Fruit fly (Drosophila melanogaster) whole organism, embryonic: ENCODE results near the gene CG10602.
A peak's percentile ranks its signal among the peaks of the same experiment; 100 is the strongest.

Source experiments
- Atf6 ChIP-seq: fragments of 200-800 bp; sonication (Bioruptor generic); IDR thresholded peaks from 2 replicates; pipeline ENCODE4 v1.3.6; 2022; ENCODE audit warnings: missing biosample characterization, missing genetic modification characterization
- Awh ChIP-seq: fragments of 200-800 bp; sonication (Bioruptor generic); IDR thresholded peaks from 2 replicates; pipeline ENCODE4, ENCODE4 v1.3.6; 2022; ENCODE audit warnings: missing biosample characterization, missing genetic modification characterization
- CG10431 ChIP-seq: fragments of 200-800 bp; sonication (Bioruptor generic); optimal IDR thresholded peaks from 3 replicates; lab custom pipeline; 2018; ENCODE audit warnings: missing biosample characterization, mild to moderate bottlenecking, missing genetic modification characterization
- CG11695 ChIP-seq: fragments of 200-800 bp; sonication (Bioruptor generic); IDR thresholded peaks from 3 replicates; pipeline ENCODE4 v1.3.6; 2022; ENCODE audit warnings: missing biosample characterization, missing genetic modification characterization
- CG13296 ChIP-seq: fragments of 200-800 bp; sonication (Bioruptor generic); optimal IDR thresholded peaks from 3 replicates; lab custom pipeline; 2018; ENCODE audit warnings: missing biosample characterization, mild to moderate bottlenecking, missing genetic modification characterization
- CG13775 ChIP-seq: fragments of 200-800 bp; sonication (Bioruptor generic); optimal IDR thresholded peaks from 3 replicates; lab custom pipeline; 2017; ENCODE audit warnings: missing biosample characterization, mild to moderate bottlenecking, missing genetic modification characterization
- CG14667 ChIP-seq: fragments of 200-800 bp; sonication (Bioruptor generic); IDR thresholded peaks from 2 replicates; pipeline ENCODE4 v1.3.6; 2022; ENCODE audit warnings: missing biosample characterization, missing genetic modification characterization
- CG17912 ChIP-seq: fragments of 200-800 bp; sonication (Bioruptor generic); optimal IDR thresholded peaks from 2 replicates; lab custom pipeline; 2018; ENCODE audit warnings: missing biosample characterization, mild to moderate bottlenecking, missing genetic modification characterization
- CG2875 ChIP-seq: fragments of 200-800 bp; sonication (Bioruptor generic); optimal IDR thresholded peaks from 2 replicates; lab custom pipeline; 2017; ENCODE audit warnings: missing biosample characterization, mild to moderate bottlenecking, missing genetic modification characterization, missing genetic modification reagents
- CG3065 ChIP-seq: fragments of 200-800 bp; sonication (Bioruptor generic); optimal IDR thresholded peaks from 2 replicates; lab custom pipeline; 2016; ENCODE audit warnings: missing biosample characterization, missing genetic modification characterization
- CG31365 ChIP-seq: fragments of 200-800 bp; sonication (Bioruptor generic); optimal IDR thresholded peaks from 2 replicates; lab custom pipeline; 2018; ENCODE audit warnings: missing biosample characterization, mild to moderate bottlenecking, missing genetic modification characterization
- CG4424 ChIP-seq: fragments of 200-800 bp; sonication (Bioruptor generic); optimal IDR thresholded peaks from 3 replicates; lab custom pipeline; 2016; ENCODE audit warnings: missing biosample characterization, missing genetic modification characterization
- CG4854 ChIP-seq: fragments of 200-800 bp; sonication (Bioruptor generic); optimal IDR thresholded peaks from 2 replicates; lab custom pipeline; 2016; ENCODE audit warnings: missing biosample characterization, missing genetic modification characterization, inconsistent platforms
- CG7556 ChIP-seq: fragments of 200-800 bp; sonication (Bioruptor generic); optimal IDR thresholded peaks from 2 replicates; lab custom pipeline; 2017; ENCODE audit warnings: missing biosample characterization, mild to moderate bottlenecking, missing genetic modification characterization
- CG7839 ChIP-seq: fragments of 200-800 bp; sonication (Bioruptor generic); optimal IDR thresholded peaks from 3 replicates; lab custom pipeline; 2018; ENCODE audit warnings: missing biosample characterization, mild to moderate bottlenecking, missing genetic modification characterization, moderate library complexity
- CG8924 ChIP-seq: fragments of 200-800 bp; optimal IDR thresholded peaks from 3 replicates; lab custom pipeline; 2019; ENCODE audit warnings: missing biosample characterization, mild to moderate bottlenecking, missing genetic modification characterization, moderate library complexity
- Camta ChIP-seq: fragments of 200-800 bp; sonication (Bioruptor generic); optimal IDR thresholded peaks from 2 replicates; lab custom pipeline; 2016; ENCODE audit warnings: missing biosample characterization, missing genetic modification characterization
- Chrac-16 ChIP-seq: fragments of 200-800 bp; sonication (Bioruptor generic); optimal IDR thresholded peaks from 3 replicates; lab custom pipeline; 2016; ENCODE audit warnings: missing biosample characterization, missing genetic modification characterization
- Drgx ChIP-seq: fragments of 200-800 bp; sonication (Bioruptor generic); IDR thresholded peaks from 2 replicates; pipeline ENCODE4 v1.3.6; 2022; ENCODE audit warnings: missing biosample characterization, missing genetic modification characterization
- E2f2 ChIP-seq: fragments of 200-800 bp; sonication (Bioruptor generic); IDR thresholded peaks from 2 replicates; pipeline ENCODE4 v1.3.6; 2022; ENCODE audit warnings: missing biosample characterization, missing genetic modification characterization
- HLHmδ ChIP-seq: fragments of 200-800 bp; sonication (Bioruptor generic); optimal IDR thresholded peaks from 2 replicates; lab custom pipeline; 2018; ENCODE audit warnings: missing biosample characterization, mild to moderate bottlenecking, missing genetic modification characterization, moderate library complexity
- HmgZ ChIP-seq: fragments of 200-800 bp; sonication (Bioruptor generic); optimal IDR thresholded peaks from 2 replicates; lab custom pipeline; 2018; ENCODE audit warnings: missing biosample characterization, mild to moderate bottlenecking, missing genetic modification characterization
- MBD-R2 ChIP-seq: fragments of 200-800 bp; sonication (Bioruptor generic); IDR thresholded peaks from 2 replicates; pipeline ENCODE4 v1.3.6; 2022; ENCODE audit warnings: missing biosample characterization, missing genetic modification characterization
- NC2α ChIP-seq: fragments of 200-800 bp; sonication (Bioruptor generic); optimal IDR thresholded peaks from 2 replicates; lab custom pipeline; 2016; ENCODE audit warnings: missing biosample characterization, missing genetic modification characterization
- Ravus ChIP-seq: fragments of 200-800 bp; sonication (Bioruptor generic); IDR thresholded peaks from 2 replicates; pipeline ENCODE4 v1.3.6; 2022; ENCODE audit warnings: missing biosample characterization, missing genetic modification characterization
- Sin3A ChIP-seq: fragments of >200 bp; optimal IDR thresholded peaks from 2 replicates; lab custom pipeline; 2018
- TFAM ChIP-seq: fragments of 200-800 bp; sonication (Bioruptor generic); optimal IDR thresholded peaks from 2 replicates; lab custom pipeline; 2017; ENCODE audit warnings: missing biosample characterization, missing genetic modification characterization, inconsistent platforms
- Usf ChIP-seq: fragments of 200-800 bp; sonication (Bioruptor generic); optimal IDR thresholded peaks from 2 replicates; lab custom pipeline; 2017; ENCODE audit warnings: missing genotype, missing biosample characterization, missing genetic modification characterization
- Xrp1 ChIP-seq: fragments of 200-800 bp; sonication (Bioruptor generic); IDR thresholded peaks from 2 replicates; pipeline ENCODE4 v1.3.6; 2022; ENCODE audit warnings: missing biosample characterization, missing genetic modification characterization
- YL-1 ChIP-seq: fragments of 200-800 bp; sonication (Bioruptor generic); optimal IDR thresholded peaks from 3 replicates; lab custom pipeline; 2017; ENCODE audit warnings: missing biosample characterization, mild to moderate bottlenecking, missing genetic modification characterization
- bigmax ChIP-seq: fragments of 200-800 bp; sonication (Bioruptor generic); optimal IDR thresholded peaks from 2 replicates; lab custom pipeline; 2018; ENCODE audit warnings: missing biosample characterization, mild to moderate bottlenecking, missing genetic modification characterization
- bsh ChIP-seq, 2 experiments: fragments of 200-800 bp; sonication (Bioruptor generic); optimal IDR thresholded peaks; 2 replicates each; lab custom pipeline; 2017 to 2018; ENCODE audit warnings: mild to moderate bottlenecking in 2 of 2, missing biosample characterization in 2 of 2, missing genetic modification characterization in 2 of 2, moderate library complexity in 1 of 2
- cato ChIP-seq: fragments of 200-800 bp; sonication (Bioruptor generic); optimal IDR thresholded peaks from 2 replicates; lab custom pipeline; 2016; ENCODE audit warnings: missing biosample characterization, missing genetic modification characterization, borderline replicate concordance
- exex ChIP-seq: fragments of 200-800 bp; sonication (Bioruptor generic); optimal IDR thresholded peaks from 4 replicates; lab custom pipeline; 2018; ENCODE audit warnings: missing biosample characterization, mild to moderate bottlenecking, missing genetic modification characterization, moderate library complexity
- fd3F ChIP-seq: fragments of 200-800 bp; sonication (Bioruptor generic); optimal IDR thresholded peaks from 2 replicates; lab custom pipeline; 2018; ENCODE audit warnings: missing biosample characterization, mild to moderate bottlenecking, missing genetic modification characterization, moderate library complexity
- fd64A ChIP-seq: fragments of 200-800 bp; sonication (Bioruptor generic); optimal IDR thresholded peaks from 3 replicates; lab custom pipeline; 2018; ENCODE audit warnings: missing biosample characterization, mild to moderate bottlenecking, missing genetic modification characterization
- ftz-f1 ChIP-seq: fragments of 200-800 bp; sonication (Bioruptor generic); optimal IDR thresholded peaks from 2 replicates; lab custom pipeline; 2016; ENCODE audit warnings: missing biosample characterization, missing genetic modification characterization
- gcm ChIP-seq: fragments of 200-800 bp; sonication (Bioruptor generic); optimal IDR thresholded peaks from 2 replicates; lab custom pipeline; 2019; ENCODE audit warnings: missing biosample characterization, mild to moderate bottlenecking, missing genetic modification characterization, moderate library complexity
- gsb-n ChIP-seq: fragments of 200-800 bp; sonication (Bioruptor generic); optimal IDR thresholded peaks from 3 replicates; lab custom pipeline; 2018; ENCODE audit warnings: missing biosample characterization, mild to moderate bottlenecking, missing genetic modification characterization
- ken ChIP-seq: fragments of 200-800 bp; sonication (Bioruptor generic); IDR thresholded peaks from 3 replicates; pipeline ENCODE4 v1.3.6; 2022; ENCODE audit warnings: missing biosample characterization, missing genetic modification characterization
- mld ChIP-seq: fragments of 200-800 bp; sonication (Bioruptor generic); IDR thresholded peaks from 3 replicates; pipeline ENCODE4 v1.3.6; 2022; ENCODE audit warnings: missing biosample characterization, missing genetic modification characterization; ENCODE audit not compliant: partially characterized antibody
- phol ChIP-seq: fragments of 200-800 bp; sonication (Bioruptor generic); optimal IDR thresholded peaks from 3 replicates; lab custom pipeline; 2018; ENCODE audit warnings: missing biosample characterization, mild to moderate bottlenecking, missing genetic modification characterization, moderate library complexity
- pnt ChIP-seq: fragments of 200-800 bp; sonication (Bioruptor generic); optimal IDR thresholded peaks from 3 replicates; lab custom pipeline; 2016; ENCODE audit warnings: missing biosample characterization, missing genetic modification characterization
- pzg ChIP-seq: fragments of 200-800 bp; sonication (Bioruptor generic); optimal IDR thresholded peaks from 3 replicates; lab custom pipeline; 2018; ENCODE audit warnings: missing biosample characterization, mild to moderate bottlenecking, missing genetic modification characterization, moderate library complexity
- ranshi ChIP-seq: fragments of 200-800 bp; sonication (Bioruptor generic); IDR thresholded peaks from 2 replicates; pipeline ENCODE4 v1.3.6; 2022; ENCODE audit warnings: missing biosample characterization, missing genetic modification characterization
- rib ChIP-seq: fragments of 200-800 bp; sonication (Bioruptor generic); IDR thresholded peaks from 2 replicates; pipeline ENCODE4 v1.3.6; 2022; ENCODE audit warnings: missing biosample characterization, missing genetic modification characterization
- scrt ChIP-seq: fragments of 200-800 bp; sonication (Bioruptor generic); optimal IDR thresholded peaks from 2 replicates; lab custom pipeline; 2018; ENCODE audit warnings: missing biosample characterization, mild to moderate bottlenecking, missing genetic modification characterization, moderate library complexity
- sens ChIP-seq: fragments of 200-800 bp; sonication (Bioruptor generic); peaks from one replicate; lab custom pipeline; 2016; ENCODE audit warnings: missing biosample characterization, missing genetic modification characterization
- trh ChIP-seq: fragments of 200-800 bp; sonication (Bioruptor generic); optimal IDR thresholded peaks from 2 replicates; lab custom pipeline; 2016; ENCODE audit warnings: missing biosample characterization, missing genetic modification characterization
- twi ChIP-seq: fragments of 200-800 bp; optimal IDR thresholded peaks from 2 replicates; lab custom pipeline; 2019; ENCODE audit warnings: missing biosample characterization, mild to moderate bottlenecking, missing genetic modification characterization, moderate library complexity

CG10602 gene

dm6 chr2L:18858661-18859532 is at the start of gene CG10602, which contains the start of gene mRpL13 (continued):
- TF ChIP-seq Atf6 (no peak), CG31365 (peak; percentile 99), CG13775 (GFP tag; lab: Kevin White, UChicago) (no peak), Xrp1 (GFP tag; lab: Robert Waterston, UW) (0 out of 2 replicates have a peak, but pooled peaks have one; percentile 4), NC2α (GFP tag; lab: Kevin White, UChicago) (no peak), gsb-n (tag; lab: Kevin White, UChicago) (peak; percentile 19), bsh (GFP tag; optimal IDR thresholded peaks at IDR 0.05; lab: Kevin White, UChicago) (no peak), scrt (GFP tag; lab: Kevin White, UChicago) (no peak), rib (GFP tag; lab: Robert Waterston, UW) (no peak), pnt (peak; percentile 24), mld (no peak), phol (tag; lab: Kevin White, UChicago) (peak; percentile 63), CG4424 (peak; percentile 27), HmgZ (tag; lab: Kevin White, UChicago) (peak; percentile 77), ken (GFP tag; lab: Robert Waterston, UW) (no peak), HLHmδ (GFP tag; lab: Kevin White, UChicago) (no peak), Awh (GFP tag; lab: Robert Waterston, UW) (no peak), CG2875 (GFP tag; lab: Kevin White, UChicago) (no peak), Sin3A (lab: Kevin White, UChicago) (peak; percentile 4), CG17912 (GFP tag; lab: Kevin White, UChicago) (no peak), CG13296 (GFP tag; lab: Kevin White, UChicago) (no peak), exex (tag; lab: Kevin White, UChicago) (no peak), CG4854 (no peak), E2f2 (GFP tag; lab: Robert Waterston, UW) (peak; percentile 55; the same call in 1 of the 2 replicates), CG3065 (no peak), pzg (GFP tag; lab: Kevin White, UChicago) (peak; percentile 97), MBD-R2 (peak; percentile 81), cato (GFP tag; lab: Kevin White, UChicago) (no peak), CG14667 (GFP tag; lab: Robert Waterston, UW) (no peak), Usf (GFP tag; lab: Kevin White, UChicago) (no peak), CG7839 (tag; lab: Kevin White, UChicago) (peak; percentile 5), ftz-f1 (GFP tag; lab: Kevin White, UChicago) (peak; percentile 2), fd3F (GFP tag; lab: Kevin White, UChicago) (no peak), ranshi (no peak), Camta (GFP tag; lab: Kevin White, UChicago) (no peak), CG10431 (GFP tag; lab: Kevin White, UChicago) (no peak), trh (GFP tag; lab: Kevin White, UChicago) (no peak), twi (tag; lab: Kevin White, UChicago) (no peak), Ravus (no peak), TFAM (GFP tag; lab: Kevin White, UChicago) (no peak), gcm (GFP tag; lab: Kevin White, UChicago) (no peak), Chrac-16 (GFP tag; lab: Kevin White, UChicago) (no peak), CG8924 (tag; lab: Kevin White, UChicago) (peak; percentile 67), CG11695 (GFP tag; lab: Robert Waterston, UW) (no peak), Drgx (GFP tag; lab: Robert Waterston, UW) (no peak), sens (peak; percentile 74), YL-1 (peak; percentile 28), bigmax (GFP tag; lab: Kevin White, UChicago) (no peak), CG7556 (no peak), fd64A (no peak)
